Fruit fly (Drosophila melanogaster) whole organism, adult: ENCODE results near the gene CG14839.

Experiments used
- CG11617 ChIP-seq: fragments of 200-800 bp; sonication (Bioruptor generic); optimal IDR thresholded peaks from 2 replicates; lab custom pipeline; 2017; ENCODE audit warnings: mild to moderate bottlenecking, missing biosample characterization, missing genetic modification reagents, missing genetic modification characterization
- CG14711 ChIP-seq: fragments of 200-800 bp; sonication (Bioruptor generic); optimal IDR thresholded peaks from 2 replicates; lab custom pipeline; 2018; ENCODE audit warnings: missing biosample characterization, mild to moderate bottlenecking, missing genetic modification characterization, moderate library complexity
- CG1620 ChIP-seq: fragments of 200-800 bp; sonication (Bioruptor generic); optimal IDR thresholded peaks from 2 replicates; lab custom pipeline; 2016; ENCODE audit warnings: missing biosample characterization, missing genetic modification characterization
- CG33017 ChIP-seq: fragments of 200-800 bp; sonication (Bioruptor generic); optimal IDR thresholded peaks from 2 replicates; lab custom pipeline; 2018; ENCODE audit warnings: missing biosample characterization, mild to moderate bottlenecking, missing genetic modification characterization, moderate library complexity
- CG5204 ChIP-seq: fragments of 200-800 bp; sonication (Bioruptor generic); optimal IDR thresholded peaks from 2 replicates; lab custom pipeline; 2016; ENCODE audit warnings: missing biosample characterization, missing genetic modification characterization
- Crg-1 ChIP-seq: fragments of 200-800 bp; sonication (Bioruptor generic); optimal IDR thresholded peaks from 2 replicates; lab custom pipeline; 2016; ENCODE audit warnings: missing biosample characterization, missing genetic modification characterization
- Mnt ChIP-seq: fragments of 200-800 bp; sonication (Bioruptor generic); optimal IDR thresholded peaks from 2 replicates; lab custom pipeline; 2016; ENCODE audit warnings: missing biosample characterization, mild to moderate bottlenecking, missing genetic modification characterization
- bab1 ChIP-seq: fragments of 200-800 bp; sonication (Bioruptor generic); optimal IDR thresholded peaks from 3 replicates; lab custom pipeline; 2019; ENCODE audit warnings: missing biosample characterization, mild to moderate bottlenecking, missing genetic modification characterization, moderate library complexity
- cic ChIP-seq: fragments of 200-800 bp; sonication (Bioruptor generic); optimal IDR thresholded peaks from 2 replicates; lab custom pipeline; 2017; ENCODE audit warnings: missing biosample characterization, mild to moderate bottlenecking, missing genetic modification characterization, moderate library complexity
- ovo ChIP-seq: fragments of 200-800 bp; sonication (Bioruptor generic); optimal IDR thresholded peaks from 2 replicates; lab custom pipeline; 2016; ENCODE audit warnings: missing biosample characterization, missing genetic modification characterization
- toe ChIP-seq: fragments of 200-800 bp; sonication (Bioruptor generic); optimal IDR thresholded peaks from 2 replicates; lab custom pipeline; 2016; ENCODE audit warnings: missing biosample characterization, missing genetic modification characterization

dm6 chr3R:14288669-14289383 lies 26.6 kb downstream of the CG14839 start, which contains the start of gene red:
- peak; percentile 78 for TF ChIP-seq CG14711 (tag; lab: Kevin White, UChicago)
- peak; percentile 37 for TF ChIP-seq ovo (GFP tag; lab: Kevin White, UChicago)
- peak; percentile 16 for TF ChIP-seq Crg-1 (GFP tag; lab: Kevin White, UChicago)
- TF ChIP-seq CG5204 (GFP tag; lab: Kevin White, UChicago), result peak; percentile 81
- peak; percentile 86 for TF ChIP-seq CG33017
- peak; percentile 68 for TF ChIP-seq toe (GFP tag; lab: Kevin White, UChicago)
- TF ChIP-seq Mnt, result peak; percentile 43
- TF ChIP-seq CG11617 (GFP tag; lab: Kevin White, UChicago), result peak; percentile 85
- peak; percentile 32 for TF ChIP-seq bab1
- TF ChIP-seq CG1620, result no peak
- TF ChIP-seq cic (GFP tag; lab: Kevin White, UChicago), result peak; percentile 78
